Worm (Caenorhabditis elegans) whole organism, early embryonic: ENCODE measurements around the gene pxmp-4.

ENCODE experiments used
- B0310.2 ChIP-seq: sonication (generic microtip); optimal IDR thresholded peaks from 2 replicates; lab custom pipeline; 2016; ENCODE audit warnings: mild to moderate bottlenecking, missing genetic modification characterization, missing compliant biosample characterization
- aly-1 ChIP-seq: sonication (generic microtip); optimal IDR thresholded peaks from 2 replicates; lab custom pipeline; 2016; ENCODE audit warnings: missing genetic modification characterization, missing compliant biosample characterization
- ama-1 ChIP-seq: fragments of 150-350 bp; optimal IDR thresholded peaks from 2 replicates; lab custom pipeline; 2014
- ceh-13 ChIP-seq: fragments of 200-800 bp; sonication (Bioruptor generic); optimal IDR thresholded peaks from 2 replicates; lab custom pipeline; 2018; ENCODE audit warnings: mild to moderate bottlenecking, missing genetic modification characterization, missing compliant biosample characterization
- ceh-36 ChIP-seq: sonication (generic microtip); optimal IDR thresholded peaks from 2 replicates; lab custom pipeline; 2016; ENCODE audit warnings: missing genetic modification characterization, inconsistent platforms, missing compliant biosample characterization
- flt-1 ChIP-seq: fragments of 200-800 bp; sonication (Bioruptor generic); IDR thresholded peaks from 2 replicates; pipeline ENCODE4 v1.3.6; 2022; ENCODE audit warnings: missing genetic modification characterization, missing compliant biosample characterization
- hmbx-1 ChIP-seq: sonication (generic microtip); optimal IDR thresholded peaks from 2 replicates; lab custom pipeline; 2016; ENCODE audit warnings: mild to moderate bottlenecking, missing genetic modification characterization, missing compliant biosample characterization
- hmg-4 ChIP-seq: fragments of 200-800 bp; sonication (Bioruptor generic); optimal IDR thresholded peaks from 2 replicates; lab custom pipeline; 2018; ENCODE audit warnings: mild to moderate bottlenecking, missing genetic modification characterization, missing compliant biosample characterization
- hnd-1 ChIP-seq: sonication (generic microtip); optimal IDR thresholded peaks from 2 replicates; lab custom pipeline; 2016; ENCODE audit warnings: missing genetic modification characterization, missing compliant biosample characterization
- tbx-11 ChIP-seq: fragments of 200-800 bp; sonication (Bioruptor generic); IDR thresholded peaks from 2 replicates; pipeline ENCODE4 v1.3.6; 2022; ENCODE audit warnings: missing genetic modification characterization, missing compliant biosample characterization
- tra-4 ChIP-seq: sonication (generic microtip); optimal IDR thresholded peaks from 2 replicates; lab custom pipeline; 2017; ENCODE audit warnings: missing genetic modification characterization, missing compliant biosample characterization

- TF ChIP-seq tbx-11 (GFP tag; lab: Robert Waterston, UW) (no peak), B0310.2 (no peak), ama-1 (lab: Kevin White, UChicago) (no peak), ceh-36 (tag; lab: Kevin White, UChicago) (no peak), hmbx-1 (no peak), flt-1 (GFP tag; lab: Robert Waterston, UW) (no peak), ceh-13 (no peak), hmg-4 (GFP tag; lab: Kevin White, UChicago) (no peak), tra-4 (tag; lab: Kevin White, UChicago) (no peak), hnd-1 (tag; lab: Kevin White, UChicago) (no peak), aly-1 (tag; lab: Kevin White, UChicago) (no peak)
Observed at ce11 chrIV:302743-303142, 34.2 kb downstream of the pxmp-4 start.
